Worm (Caenorhabditis elegans): Measurements from ENCODE around the gene math-9.

- TF ChIP-seq him-1 (tag; optimal IDR thresholded peaks at IDR 0.05) (no peak), dao-5 (tag; optimal IDR thresholded peaks at IDR 0.05) (no peak)
These were observed 11.4 kb upstream of the math-9 start, which contains the start of gene math-23 for ce11 chrII:1901981-1902380.

All from whole organism, L4/young adult.